Worm (Caenorhabditis elegans) whole organism, dauer: ENCODE data around the gene col-89.
"Not testable (repeated sequence)": the region's sequence is repeated elsewhere in the genome, so short reads cannot be mapped to it uniquely, and the experiment has no call there.

Experiments
- unc-62 ChIP-seq: sonication (generic microtip); optimal IDR thresholded peaks from 2 replicates; lab custom pipeline; 2017; ENCODE audit warnings: missing biosample characterization, missing genetic modification reagents, missing genetic modification characterization

Gene col-89

DNA sequence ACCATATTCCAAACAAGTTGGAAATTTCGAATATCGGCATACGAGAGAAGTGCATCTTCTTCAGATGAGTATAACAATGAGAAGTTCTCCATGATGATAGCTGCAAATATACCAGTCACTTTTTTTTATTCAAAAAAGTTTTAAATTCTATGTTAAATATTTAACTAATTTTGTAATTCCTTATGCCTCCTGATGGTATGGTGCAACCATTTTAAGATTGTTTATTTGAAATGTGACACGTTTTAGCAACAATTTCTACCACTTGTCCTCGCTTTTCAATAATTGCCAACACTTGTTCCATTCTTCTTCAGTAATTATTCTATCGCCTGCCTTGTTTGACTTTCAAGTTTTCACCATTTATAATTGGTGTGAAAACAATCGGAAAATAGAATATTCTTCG lies 2.0 kb upstream of the col-89 start, which contains the start of gene F17C8.6:
Gene F17C8.6 (minus strand): TSS at position 101 of the 400 bp plus-strand sequence.
- no peak for TF ChIP-seq unc-62 (GFP tag; lab: Kevin White, UChicago)

DNA sequence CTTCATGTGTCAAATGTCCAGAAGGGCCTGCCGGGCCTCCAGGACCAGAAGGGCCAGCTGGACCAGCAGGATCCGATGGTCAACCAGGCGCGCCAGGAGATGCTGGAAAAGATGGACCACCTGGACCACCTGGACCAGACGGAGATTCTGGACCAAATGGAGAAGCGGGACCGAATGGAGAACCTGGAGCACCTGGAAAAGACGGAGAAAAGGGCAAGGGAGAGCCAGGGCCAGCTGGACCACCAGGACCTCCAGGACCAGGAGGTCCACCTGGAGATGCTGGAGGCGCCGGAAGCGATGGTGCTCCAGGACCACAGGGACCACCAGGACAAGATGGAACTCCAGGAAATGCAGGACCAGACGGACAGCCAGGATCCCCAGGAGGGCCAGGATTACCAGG lies 739 bp downstream of the col-89 start:
- TF ChIP-seq unc-62 (GFP tag; lab: Kevin White, UChicago) = no peak

DNA sequence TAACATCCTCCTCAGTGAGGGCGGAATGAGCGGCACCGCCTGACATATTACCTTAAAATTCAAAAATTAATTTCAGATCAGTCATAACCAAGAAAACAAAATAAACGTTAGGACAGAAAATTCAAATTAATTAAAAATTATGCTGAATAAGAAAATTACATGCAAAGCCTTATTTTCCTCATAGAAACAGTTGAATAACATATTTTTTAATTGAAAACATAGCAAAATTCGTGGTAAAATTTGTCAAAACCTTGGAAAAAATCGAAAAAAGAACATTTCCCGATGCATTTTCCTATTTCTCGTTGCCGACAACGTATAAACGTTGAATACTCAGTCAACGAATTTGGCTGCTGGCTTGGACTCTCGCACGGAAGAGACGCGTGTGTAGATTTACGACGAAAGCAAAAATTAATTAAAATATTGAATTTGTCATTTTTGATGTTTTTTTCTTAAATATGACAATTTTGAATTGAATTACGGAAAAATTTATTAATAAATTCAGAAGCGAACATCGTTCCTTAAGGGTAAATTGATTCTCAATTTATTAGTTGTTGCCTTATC lies 6.2 kb downstream of the col-89 start, which contains the start of the genes rps-0 and rbg-3:
Gene rps-0 (minus strand): TSS at position 51 of the 561 bp plus-strand sequence.
Gene rbg-3 (plus strand): TSS at position 424 of the 561 bp plus-strand sequence.
- no peak for TF ChIP-seq unc-62 (GFP tag; lab: Kevin White, UChicago)

DNA sequence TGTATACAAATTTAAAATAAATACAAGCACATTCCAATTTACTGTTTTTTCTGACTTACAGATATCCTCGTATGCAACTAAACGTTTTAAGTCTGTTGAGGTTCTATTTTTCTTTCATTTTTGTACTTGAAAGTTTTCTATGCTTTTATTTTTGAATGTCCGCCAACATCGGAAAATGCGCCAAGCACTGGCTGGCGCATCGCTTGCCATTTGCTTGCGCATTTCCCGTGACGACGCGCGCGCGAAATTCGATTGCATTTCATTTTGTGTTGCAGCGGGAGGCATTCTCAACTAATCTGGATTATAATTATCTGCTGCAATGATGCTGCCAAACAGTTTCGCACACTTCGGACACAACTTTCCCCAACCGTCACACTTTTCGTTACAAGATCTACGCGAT lies 9.1 kb downstream of the col-89 start, which contains the start of gene fbxl-2:
Gene fbxl-2 (plus strand): TSS at position 278 of the 400 bp plus-strand sequence.
- TF ChIP-seq unc-62 (GFP tag; lab: Kevin White, UChicago) = no peak

DNA sequence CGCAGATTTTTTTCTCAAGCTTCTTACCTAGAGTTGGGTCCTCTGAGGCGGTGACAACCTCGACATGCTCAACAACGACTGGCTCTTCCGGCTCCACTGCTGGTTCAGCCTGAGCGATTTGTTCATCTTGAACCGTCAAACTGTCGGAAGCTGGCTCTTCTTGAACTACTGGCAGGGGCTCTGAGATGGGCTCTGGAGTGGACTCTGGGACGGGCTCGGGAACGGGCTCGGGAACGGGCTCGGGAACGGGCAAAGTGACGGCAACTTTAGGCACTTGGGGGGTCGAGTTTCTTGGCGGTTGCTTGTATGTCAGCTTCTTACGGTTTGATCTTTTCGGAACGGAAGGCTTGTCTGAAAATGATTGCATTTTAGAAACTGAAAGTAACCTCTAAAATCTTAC lies 14.9 kb downstream of the col-89 start:
- no peak for TF ChIP-seq unc-62 (GFP tag; lab: Kevin White, UChicago)

DNA sequence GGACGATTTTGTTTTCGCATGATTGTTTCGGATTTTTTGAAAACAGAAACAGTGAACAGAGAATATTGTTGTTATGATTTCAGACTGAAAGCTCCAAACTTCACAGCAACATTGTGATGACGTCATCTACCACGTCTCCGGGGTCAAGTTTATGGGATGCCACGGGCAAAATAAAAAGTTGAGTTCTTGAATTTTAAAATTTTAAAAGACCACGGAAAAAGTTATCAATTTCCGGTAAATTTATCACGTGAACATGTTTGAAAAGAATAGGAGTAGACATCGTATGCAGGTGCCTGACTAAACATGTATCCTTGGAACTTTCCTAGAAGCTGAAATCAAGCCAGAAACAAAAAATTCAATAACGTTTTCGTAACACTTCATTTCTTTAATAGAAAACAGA lies 15.6 kb downstream of the col-89 start, which contains the start of gene B0393.4:
Gene B0393.4 (minus strand): TSS at position 101 of the 400 bp plus-strand sequence.
- TF ChIP-seq unc-62 (GFP tag; lab: Kevin White, UChicago) = no peak

DNA sequence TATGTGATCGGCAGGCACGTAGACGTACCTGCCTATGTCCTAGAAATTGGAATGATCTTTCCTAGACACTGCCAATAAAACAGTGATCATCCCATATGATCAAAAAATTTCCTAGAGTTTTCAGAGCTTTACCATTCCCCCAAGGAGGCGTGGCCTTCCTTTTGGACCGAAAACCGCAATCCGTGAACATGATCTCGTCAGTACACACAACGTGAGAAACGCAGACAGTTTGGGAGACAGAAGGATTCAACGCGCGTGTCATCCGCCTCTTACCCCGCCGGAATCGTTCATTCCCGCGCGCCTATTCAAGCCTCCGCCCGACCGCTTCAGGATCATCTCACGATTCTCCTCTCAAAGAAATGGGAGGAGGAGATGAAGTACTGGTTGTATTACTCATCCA lies 17.5 kb downstream of the col-89 start, which contains the start of gene B0393.5:
Gene B0393.5 (plus strand): TSS at position 301 of the 400 bp plus-strand sequence.
- no peak for TF ChIP-seq unc-62 (GFP tag; lab: Kevin White, UChicago)

DNA sequence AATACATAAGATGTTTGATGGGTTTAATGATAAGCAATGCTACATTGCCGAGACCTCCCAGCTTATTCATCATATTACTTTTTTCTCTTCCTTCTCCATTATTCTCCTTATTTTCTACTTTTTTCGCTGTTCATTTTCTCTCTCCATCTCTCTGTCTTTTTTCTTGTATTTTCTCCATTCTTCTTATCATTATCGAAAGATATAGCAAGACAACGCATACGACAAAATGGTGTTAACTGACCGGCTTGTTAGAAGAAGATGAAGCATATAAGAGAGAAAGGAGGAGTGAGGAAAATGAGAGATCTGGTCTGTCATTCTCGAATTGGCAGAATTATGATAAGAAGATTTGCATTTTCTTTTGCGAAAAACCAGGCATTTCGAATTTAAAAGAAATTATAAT lies 18.9 kb downstream of the col-89 start:
- TF ChIP-seq unc-62 (GFP tag; lab: Kevin White, UChicago) = no peak

DNA sequence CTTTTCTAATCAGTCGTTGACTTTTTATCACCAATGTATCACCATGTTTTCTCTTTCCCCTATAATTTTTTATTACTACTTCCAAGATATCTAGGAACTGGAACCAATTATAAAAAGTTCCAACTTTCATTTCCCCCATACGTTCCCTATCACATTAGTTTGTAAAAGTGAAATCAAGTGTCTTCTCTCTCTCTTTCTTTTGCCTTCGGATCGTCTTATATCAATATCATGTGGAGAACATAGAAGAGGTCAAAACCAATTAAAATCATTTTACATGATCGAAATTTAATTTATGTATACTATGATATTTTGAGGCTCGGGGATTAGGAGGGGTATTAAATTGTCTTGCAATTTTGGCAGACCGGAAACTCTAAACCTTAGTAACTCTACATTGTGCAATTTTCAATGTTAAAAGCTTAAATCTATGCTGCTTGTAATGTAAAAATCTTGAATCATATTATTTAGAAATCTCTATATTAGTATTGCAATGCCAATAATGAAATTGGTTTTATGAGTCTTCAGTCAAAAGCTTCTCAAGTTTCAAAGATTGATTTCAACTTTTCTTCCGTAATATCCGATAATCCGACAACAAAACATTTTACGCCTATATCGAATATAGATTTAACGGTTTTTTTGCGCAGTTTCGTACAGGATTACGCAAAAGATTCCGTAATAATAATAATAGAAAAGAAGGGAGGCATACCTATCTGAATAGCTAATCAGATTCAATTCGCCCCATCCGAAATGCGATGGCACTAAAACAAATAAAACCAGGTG lies 20.1 kb downstream of the col-89 start:
- TF ChIP-seq unc-62 (GFP tag; lab: Kevin White, UChicago) = no peak

DNA sequence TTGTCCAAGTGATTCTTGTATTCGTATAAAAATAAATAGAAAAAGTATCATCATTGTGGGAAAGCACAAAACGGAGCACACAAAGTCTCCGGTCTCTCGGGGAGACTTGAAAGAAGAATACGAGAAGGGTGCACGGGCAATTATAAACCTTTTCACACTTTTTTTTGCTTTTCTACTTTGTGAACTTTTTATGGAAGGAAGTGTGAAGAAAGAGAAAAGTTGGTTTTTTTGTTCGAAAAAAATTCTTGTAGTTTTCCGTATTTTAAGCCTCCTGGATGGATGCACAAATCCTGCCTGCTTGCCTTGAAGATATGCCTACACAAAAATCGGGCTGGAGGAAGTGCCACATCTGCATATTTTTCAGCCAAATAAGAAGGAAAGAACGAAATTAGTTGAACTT lies 30.1 kb downstream of the col-89 start, which contains the start of gene B0393.7:
Gene B0393.7 (minus strand): TSS at position 101 of the 400 bp plus-strand sequence.
- TF ChIP-seq unc-62 (GFP tag; lab: Kevin White, UChicago) = no peak

DNA sequence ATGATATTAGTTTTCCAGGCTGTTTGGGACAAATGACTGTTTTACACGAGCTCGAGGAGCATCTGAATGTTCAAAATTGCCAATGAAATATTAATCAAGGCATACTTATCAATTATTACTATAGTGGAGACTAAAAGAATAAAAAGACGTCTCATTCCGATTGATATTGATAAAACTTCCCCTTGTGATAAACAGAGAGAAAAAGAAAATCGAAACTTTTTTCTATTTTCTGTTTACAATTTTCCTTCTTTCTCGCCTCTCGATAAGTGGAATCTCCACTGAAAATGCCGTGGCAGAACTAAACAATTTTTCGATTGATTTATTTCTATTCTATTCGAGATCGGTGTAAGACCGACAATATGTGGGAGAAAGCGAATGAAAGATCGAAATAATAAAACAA lies 31.9 kb downstream of the col-89 start, which contains the start of gene B0393.9:
Gene B0393.9 (minus strand): TSS at position 303 of the 400 bp plus-strand sequence.
- TF ChIP-seq unc-62 (GFP tag; lab: Kevin White, UChicago) = no peak

DNA sequence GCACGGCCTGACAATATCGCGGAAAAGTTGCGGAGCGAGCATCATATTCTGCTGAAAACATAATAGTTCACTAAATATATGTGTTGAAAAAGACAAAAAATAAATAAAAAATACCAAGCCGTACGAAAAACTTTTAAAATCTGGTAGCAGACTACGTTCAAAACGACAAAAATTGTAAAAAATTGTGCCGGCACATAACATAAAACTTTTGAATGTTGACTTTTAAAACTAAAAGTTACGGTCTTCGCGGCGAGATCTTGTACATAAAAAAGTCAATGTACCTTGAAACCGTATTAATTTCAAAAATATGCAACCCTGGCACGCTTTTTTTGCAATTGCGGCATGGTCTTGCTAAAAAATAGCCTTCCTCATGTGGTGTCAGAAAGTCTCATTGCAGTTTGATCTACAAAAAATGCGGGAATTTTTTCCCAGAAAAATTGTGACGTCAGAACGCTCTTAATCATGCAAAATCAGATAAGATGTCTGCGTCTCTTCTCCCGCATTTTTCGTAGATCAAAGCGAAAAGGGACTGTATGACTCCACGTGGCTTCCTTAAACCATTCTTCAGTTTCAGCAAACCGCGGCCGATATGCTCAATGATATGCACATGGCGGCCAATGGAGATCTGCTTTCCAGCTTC lies 34.1 kb downstream of the col-89 start, which contains the start of the genes gex-5 and C38D4.10:
Gene gex-5 (minus strand): TSS at position 51 of the 640 bp plus-strand sequence.
Gene C38D4.10 (plus strand): TSS at position 590 of the 640 bp plus-strand sequence.
- not testable (repeated sequence) for TF ChIP-seq unc-62 (GFP tag; lab: Kevin White, UChicago)

DNA sequence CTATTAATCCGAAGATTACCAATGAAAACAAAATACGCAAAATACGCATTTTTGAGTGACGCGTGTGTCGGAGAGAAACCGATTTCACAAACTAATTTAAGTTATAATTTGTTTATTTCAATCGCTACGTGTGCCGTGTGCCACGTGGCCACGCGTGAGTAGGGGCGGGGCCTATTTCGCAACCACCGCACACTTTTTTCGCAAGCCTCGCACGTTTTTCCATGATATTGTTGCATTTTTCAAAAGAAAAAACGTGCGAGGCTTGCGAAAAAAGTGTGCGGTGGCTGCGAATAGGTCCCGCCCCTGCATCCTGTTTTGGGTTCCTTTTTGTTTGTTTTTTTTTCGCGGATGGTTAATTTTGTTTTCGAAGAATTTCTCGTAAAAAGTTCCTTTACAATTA lies 37.2 kb downstream of the col-89 start, which contains the start of gene enu-3.2:
Gene enu-3.2 (minus strand): TSS at position 105 of the 400 bp plus-strand sequence.
- not testable (repeated sequence) for TF ChIP-seq unc-62 (GFP tag; lab: Kevin White, UChicago)

DNA sequence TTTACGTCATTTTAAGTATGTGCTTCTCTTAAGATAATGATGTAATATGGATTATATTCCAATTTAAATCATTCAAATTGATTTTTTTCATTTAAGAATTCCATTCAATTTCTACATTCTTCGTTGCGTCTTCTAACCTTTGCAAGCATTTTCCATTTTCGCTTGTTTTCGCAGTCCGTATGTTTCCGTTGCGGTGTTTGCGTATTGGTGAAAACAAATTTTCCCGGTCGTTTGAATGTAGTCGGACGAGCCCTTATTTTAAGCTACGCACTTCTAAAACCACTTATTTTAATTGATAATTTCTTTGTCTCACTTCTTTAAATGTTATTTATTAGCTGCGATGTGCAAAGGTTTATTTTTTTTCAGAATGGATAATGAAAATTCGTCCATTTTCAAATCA lies 37.8 kb downstream of the col-89 start, which contains the start of gene mel-28:
Gene mel-28 (plus strand): TSS at position 367 of the 400 bp plus-strand sequence.
- no peak for TF ChIP-seq unc-62 (GFP tag; lab: Kevin White, UChicago)

DNA sequence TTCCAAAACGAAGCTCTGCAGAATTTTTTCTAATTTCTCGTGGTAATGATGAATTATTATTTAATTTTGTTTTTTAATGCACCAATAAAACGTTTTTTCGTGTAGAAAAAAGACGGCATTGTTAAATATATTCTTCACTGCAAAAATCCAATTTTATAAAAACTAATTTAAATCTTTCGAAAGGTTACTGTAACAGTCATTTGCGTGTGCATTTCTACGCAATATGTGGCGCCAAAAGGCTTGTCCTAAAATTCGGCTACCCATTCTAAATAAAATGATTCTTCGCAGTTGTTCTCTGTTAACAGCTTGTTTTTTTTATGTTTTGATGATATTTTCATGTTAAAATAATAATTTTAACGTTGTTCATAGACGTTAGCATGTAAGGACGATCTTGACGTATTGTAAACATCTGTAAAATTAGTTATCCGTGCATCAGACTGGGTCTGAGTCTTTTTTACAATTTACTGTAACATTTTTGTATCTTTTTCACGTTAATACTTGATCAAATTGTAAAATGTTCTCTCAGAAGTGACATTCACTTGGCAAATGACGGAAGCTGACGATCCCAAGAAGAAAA lies 44.7 kb downstream of the col-89 start, which contains the start of gene mip-1:
Gene mip-1 (plus strand): TSS at position 527 of the 577 bp plus-strand sequence.
- TF ChIP-seq unc-62 (GFP tag; lab: Kevin White, UChicago) = no peak
